Fruit fly (Drosophila melanogaster): ENCODE measurements around the gene Gr93b.

The Gr93b gene

dm6 chr3R:21848987-21849442 lies 5.5 kb upstream of the Gr93b start (continued):
- TF ChIP-seq TFAM (GFP tag; optimal IDR thresholded peaks at IDR 0.05) = peak; percentile 49
- TF ChIP-seq CG1529 (GFP tag; optimal IDR thresholded peaks at IDR 0.05) = peak; percentile 69
- TF ChIP-seq dpn (GFP tag; optimal IDR thresholded peaks at IDR 0.05) = peak; percentile 53
- TF ChIP-seq CG15011 (GFP tag; optimal IDR thresholded peaks at IDR 0.05) = peak; percentile 63
- peak; percentile 66 for TF ChIP-seq NC2β (GFP tag; optimal IDR thresholded peaks at IDR 0.05)
- TF ChIP-seq dimm (GFP tag; IDR thresholded peaks at IDR 0.05) = no peak
- TF ChIP-seq vfl (GFP tag; optimal IDR thresholded peaks at IDR 0.05) = peak; percentile 52
- peak in 1 of 3 experiments; percentile 69 for TF ChIP-seq Stat92E (GFP tag; optimal IDR thresholded peaks at IDR 0.05)
- TF ChIP-seq E2f1 (GFP tag; IDR thresholded peaks at IDR 0.05) = peak; percentile 56
- peak; percentile 29 for TF ChIP-seq Deaf1 (tag; optimal IDR thresholded peaks at IDR 0.05)
- TF ChIP-seq CG18262 (tag; optimal IDR thresholded peaks at IDR 0.05) = peak; percentile 91
- no peak for TF ChIP-seq CG3838 (GFP tag; optimal IDR thresholded peaks at IDR 0.05)
- TF ChIP-seq scrt (GFP tag; optimal IDR thresholded peaks at IDR 0.05) = no peak
- TF ChIP-seq fd64A (GFP tag; optimal IDR thresholded peaks at IDR 0.05) = no peak
- TF ChIP-seq Ets65A (GFP tag) = peak; percentile 92
- TF ChIP-seq CG9932 (GFP tag; IDR thresholded peaks at IDR 0.05) = 0 out of 2 replicates have a peak, but pooled peaks have one; percentile 7
- TF ChIP-seq grau (tag; optimal IDR thresholded peaks at IDR 0.05) = peak; percentile 66
- peak; percentile 75 for TF ChIP-seq CoRest (tag; optimal IDR thresholded peaks at IDR 0.05)
- peak; percentile 72 for TF ChIP-seq lab (GFP tag; optimal IDR thresholded peaks at IDR 0.05)
- TF ChIP-seq ac (GFP tag; optimal IDR thresholded peaks at IDR 0.05) = peak; percentile 53
- peak; percentile 24 for TF ChIP-seq cato (GFP tag; optimal IDR thresholded peaks at IDR 0.05; ENCODE audit: borderline replicate concordance)
- no peak for TF ChIP-seq Hand (GFP tag; optimal IDR thresholded peaks at IDR 0.05)
- TF ChIP-seq CHES-1-like (GFP tag; optimal IDR thresholded peaks at IDR 0.05) = peak; percentile 44
- no peak for TF ChIP-seq emc (GFP tag; optimal IDR thresholded peaks at IDR 0.05)
- TF ChIP-seq Usf (GFP tag; optimal IDR thresholded peaks at IDR 0.05) = no peak
- peak; percentile 54 for TF ChIP-seq en (GFP tag; optimal IDR thresholded peaks at IDR 0.05)
- TF ChIP-seq lbe (GFP tag; optimal IDR thresholded peaks at IDR 0.05) = peak; percentile 89
- no peak for TF ChIP-seq shn (GFP tag; optimal IDR thresholded peaks at IDR 0.05)
- TF ChIP-seq chinmo (GFP tag; IDR thresholded peaks at IDR 0.05; ENCODE audit: partially characterized antibody) = no peak
- peak; percentile 73 for TF ChIP-seq Hsf (GFP tag; optimal IDR thresholded peaks at IDR 0.05)
- no peak for TF ChIP-seq MBD-R2 (GFP tag; IDR thresholded peaks at IDR 0.05)
- TF ChIP-seq Optix (GFP tag; IDR thresholded peaks at IDR 0.05) = no peak
- TF ChIP-seq CG2199 (GFP tag; IDR thresholded peaks at IDR 0.05) = no peak
- TF ChIP-seq BtbVII (GFP tag; optimal IDR thresholded peaks at IDR 0.05) = peak; percentile 45
- no peak for TF ChIP-seq dm (GFP tag; optimal IDR thresholded peaks at IDR 0.05)
- no peak for TF ChIP-seq CG34224 (GFP tag; IDR thresholded peaks at IDR 0.05; ENCODE audit: partially characterized antibody)
- TF ChIP-seq CG17361 (GFP tag; IDR thresholded peaks at IDR 0.05) = peak; percentile 86
- peak; percentile 36 for TF ChIP-seq tap (tag; optimal IDR thresholded peaks at IDR 0.05)
- no peak for TF ChIP-seq insv (GFP tag; optimal IDR thresholded peaks at IDR 0.05)
- TF ChIP-seq Fer2 (tag; optimal IDR thresholded peaks at IDR 0.05) = no peak
- peak; percentile 43 for TF ChIP-seq Nf-YC (tag; optimal IDR thresholded peaks at IDR 0.05)
- peak; percentile 50 for TF ChIP-seq CG10274 (GFP tag; optimal IDR thresholded peaks at IDR 0.05)
- peak; percentile 67 for TF ChIP-seq CG16863 (GFP tag; optimal IDR thresholded peaks at IDR 0.05)
- peak; percentile 76 to 78 for TF ChIP-seq Pdp1 (GFP tag; optimal IDR thresholded peaks at IDR 0.05)
- TF ChIP-seq CG2875 (GFP tag; optimal IDR thresholded peaks at IDR 0.05) = peak; percentile 59
- TF ChIP-seq Atf6 (GFP tag; IDR thresholded peaks at IDR 0.05) = no peak
- TF ChIP-seq so (GFP tag; IDR thresholded peaks at IDR 0.05) = no peak
- peak; percentile 49 for TF ChIP-seq slp2 (GFP tag; optimal IDR thresholded peaks at IDR 0.05)
- TF ChIP-seq sima (GFP tag; optimal IDR thresholded peaks at IDR 0.05) = no peak
- TF ChIP-seq row (GFP tag; IDR thresholded peaks at IDR 0.05) = peak; percentile 74
- TF ChIP-seq chif (GFP tag; optimal IDR thresholded peaks at IDR 0.05) = peak; percentile 60 to 68
